Worm (Caenorhabditis elegans) whole organism, late embryonic: ENCODE data around the gene ZK856.7.

Experiments used
- C08G9.2 ChIP-seq: sonication (generic microtip); optimal IDR thresholded peaks from 2 replicates; lab custom pipeline; 2016; ENCODE audit warnings: mild to moderate bottlenecking, missing genetic modification characterization, moderate library complexity, missing compliant biosample characterization
- dmd-4 ChIP-seq: sonication (generic microtip); optimal IDR thresholded peaks from 2 replicates; lab custom pipeline; 2016; ENCODE audit warnings: borderline replicate concordance, missing genetic modification characterization, missing compliant biosample characterization
- nhr-11 ChIP-seq: fragments of 150-350 bp; optimal IDR thresholded peaks from 2 replicates; lab custom pipeline; 2014; ENCODE audit warnings: missing biosample characterization, missing genetic modification characterization
- rnt-1 ChIP-seq: sonication (generic microtip); optimal IDR thresholded peaks from 2 replicates; lab custom pipeline; 2016; ENCODE audit warnings: missing genetic modification characterization, missing compliant biosample characterization

ce11 chrV:10238665-10239064 lies 36.8 kb downstream of the ZK856.7 start, which contains the start of gene fubl-1:
- TF ChIP-seq rnt-1 (tag; lab: Kevin White, UChicago) (no peak), C08G9.2 (tag; lab: Kevin White, UChicago) (no peak), dmd-4 (tag; lab: Kevin White, UChicago) (no peak), nhr-11 (tag; lab: Kevin White, UChicago) (no peak)
